Worm (Caenorhabditis elegans): ENCODE results near the gene C11H1.9.

C11H1.9 gene

ce11 chrX:14303078-14303477 lies 17.1 kb downstream of the C11H1.9 start, which contains the start of gene C11H1.5:
C11H1.5 (minus strand) TSS chrX:14303178.
- TF ChIP-seq B0336.3 (GFP tag; IDR thresholded peaks at IDR 0.05): no peak

DNA sequence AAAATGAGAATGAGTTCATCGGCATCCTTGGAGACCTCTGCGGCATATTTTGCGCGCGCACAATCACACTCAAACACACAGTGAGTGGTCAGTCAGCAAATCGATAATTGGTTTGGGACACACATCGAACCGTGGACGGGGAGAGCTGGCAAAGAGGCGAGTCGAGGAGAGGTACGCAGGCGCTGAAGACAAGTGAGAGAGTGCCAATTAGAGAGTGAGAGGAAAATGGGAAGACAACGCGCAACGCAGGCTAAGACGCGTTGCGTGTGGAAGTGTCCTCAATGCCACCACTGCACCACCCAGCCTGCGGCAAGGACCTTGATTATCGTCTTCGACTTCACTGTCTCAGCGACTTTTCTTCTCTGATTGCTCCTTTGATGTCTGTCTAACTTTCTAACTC lies 23.0 kb downstream of the C11H1.9 start:
- TF ChIP-seq ekl-4 (GFP tag; IDR thresholded peaks at IDR 0.05) (0 out of 2 replicates have a peak, but pooled peaks have one; percentile 43), mcd-1 (GFP tag; IDR thresholded peaks at IDR 0.05) (peak; percentile 60), lin-40 (tag; optimal IDR thresholded peaks at IDR 0.05) (peak; percentile 74), hmg-1.2 (GFP tag; IDR thresholded peaks at IDR 0.05) (peak; percentile 88), somi-1 (GFP tag; optimal IDR thresholded peaks at IDR 0.05) (peak; percentile 45), lir-1 (GFP tag; conservative IDR thresholded peaks at IDR 0.05) (peak; percentile 20; the same call in 1 of the 2 replicates), madf-6 (GFP tag; IDR thresholded peaks at IDR 0.05) (no peak), attf-3 (GFP tag; conservative IDR thresholded peaks at IDR 0.05) (no peak), K11D2.4 (GFP tag; IDR thresholded peaks at IDR 0.05) (0 out of 2 replicates have a peak, but pooled peaks have one; percentile 29), madf-10 (tag; optimal IDR thresholded peaks at IDR 0.05) (peak; percentile 36), gei-17 (GFP tag; optimal IDR thresholded peaks at IDR 0.05) (peak; percentile 31), nhr-80 (tag; optimal IDR thresholded peaks at IDR 0.05) (peak; percentile 56), dox-1 (GFP tag; IDR thresholded peaks at IDR 0.05) (peak; percentile 75; the same call in 1 of the 2 replicates), Y56A3A.18 (GFP tag; IDR thresholded peaks at IDR 0.05) (0 out of 2 replicates have a peak, but pooled peaks have one; percentile 17), K12H6.12 (tag; optimal IDR thresholded peaks at IDR 0.05) (peak; percentile 62), ztf-22 (GFP tag; optimal IDR thresholded peaks at IDR 0.05) (peak; percentile 5), rec-8 (tag; optimal IDR thresholded peaks at IDR 0.05) (no peak), nfyb-1 (GFP tag; IDR thresholded peaks at IDR 0.05) (peak; percentile 82), ceh-100 (GFP tag; IDR thresholded peaks at IDR 0.05) (no peak), zfh-2 (GFP tag; conservative IDR thresholded peaks at IDR 0.05) (peak; percentile 93), ceh-27 (GFP tag; optimal IDR thresholded peaks at IDR 0.05) (peak; percentile 77), die-1 (tag; optimal IDR thresholded peaks at IDR 0.05) (peak; percentile 16), unc-62 (GFP tag; optimal IDR thresholded peaks at IDR 0.05) (peak; percentile 26), bed-2 (GFP tag; IDR thresholded peaks at IDR 0.05) (no peak), pbrm-1 (GFP tag; IDR thresholded peaks at IDR 0.05) (0 out of 2 replicates have a peak, but pooled peaks have one; percentile 43), chd-7 (tag; optimal IDR thresholded peaks at IDR 0.05) (peak; percentile 28), let-607 (tag; optimal IDR thresholded peaks at IDR 0.05) (peak; percentile 9 to 24), attf-5 (GFP tag; optimal IDR thresholded peaks at IDR 0.05) (peak; percentile 75), efl-1 (GFP tag; optimal IDR thresholded peaks at IDR 0.05) (peak; percentile 6), cebp-2 (GFP tag; IDR thresholded peaks at IDR 0.05) (0 out of 2 replicates have a peak, but pooled peaks have one; percentile 69), lin-54 (GFP tag; optimal IDR thresholded peaks at IDR 0.05) (no peak)

- TF ChIP-seq repo-1 (tag; optimal IDR thresholded peaks at IDR 0.05) (no peak), F23B12.7 (tag; optimal IDR thresholded peaks at IDR 0.05; ENCODE audit: insufficient read depth) (no peak), ceh-58 (GFP tag; IDR thresholded peaks at IDR 0.05) (no peak), akir-1 (GFP tag; optimal IDR thresholded peaks at IDR 0.05) (no peak), lin-54 (GFP tag; optimal IDR thresholded peaks at IDR 0.05) (no peak), F37B4.10 (GFP tag; IDR thresholded peaks at IDR 0.05) (no peak), B0261.1 (tag; optimal IDR thresholded peaks at IDR 0.05) (no peak)
These were observed 23.6 kb downstream of the C11H1.9 start, which contains the start of gene madd-3 for ce11 chrX:14296559-14296958. madd-3 (minus strand) TSS chrX:14296659.
